Fruit fly (Drosophila melanogaster): Measurements from ENCODE around the gene SMC5.

- TF ChIP-seq Blimp-1 (GFP tag; optimal IDR thresholded peaks at IDR 0.05) (no peak), CG34406 (GFP tag; optimal IDR thresholded peaks at IDR 0.05) (no peak), eg (GFP tag; IDR thresholded peaks at IDR 0.05) (no peak), spab (GFP tag; optimal IDR thresholded peaks at IDR 0.05) (no peak), CG16779 (tag; optimal IDR thresholded peaks at IDR 0.05) (no peak), CG3919 (GFP tag; optimal IDR thresholded peaks at IDR 0.05) (no peak), Smox (GFP tag; optimal IDR thresholded peaks at IDR 0.05) (no peak), Sox102F (GFP tag; optimal IDR thresholded peaks at IDR 0.05) (no peak), Met (GFP tag; optimal IDR thresholded peaks at IDR 0.05) (no peak), CG11762 (GFP tag; optimal IDR thresholded peaks at IDR 0.05; ENCODE audit: insufficient read depth) (no peak), Gug (GFP tag; IDR thresholded peaks at IDR 0.05) (no peak), CG10631 (GFP tag; optimal IDR thresholded peaks at IDR 0.05) (no peak), CG11294 (GFP tag; IDR thresholded peaks at IDR 0.05) (no peak)
Observed at dm6 chr3L:21586528-21586927, 17.6 kb downstream of the SMC5 start, which contains the start of gene TfAP-2.
